Worm (Caenorhabditis elegans): ENCODE results near the gene sdz-4.
"Not testable (repeated sequence)": the region's sequence is repeated elsewhere in the genome, so short reads cannot be mapped to it uniquely, and the experiment has no call there.

Gene sdz-4

ce11 chrII:966962-967361 lies 8.2 kb downstream of the sdz-4 start, which contains the start of gene fbxc-18:
Gene fbxc-18, minus strand, starts transcription at chrII:967062.
- TF ChIP-seq flt-1 (GFP tag; IDR thresholded peaks at IDR 0.05); ceh-13 (GFP tag; optimal IDR thresholded peaks at IDR 0.05); tra-4 (tag; optimal IDR thresholded peaks at IDR 0.05): not testable (repeated sequence)

- TF ChIP-seq tbx-11 (GFP tag; IDR thresholded peaks at IDR 0.05); tra-4 (tag; optimal IDR thresholded peaks at IDR 0.05); B0310.2 (tag; optimal IDR thresholded peaks at IDR 0.05): not testable (repeated sequence)
Observed at ce11 chrII:968106-968505, 9.4 kb downstream of the sdz-4 start, which contains the start of gene C32B5.6. Gene C32B5.6, plus strand, starts transcription at chrII:968406.

ce11 chrII:972850-973249 lies 14.1 kb downstream of the sdz-4 start, which contains the start of gene C32B5.15:
Gene C32B5.15, minus strand, starts transcription at chrII:972950.
- TF ChIP-seq B0310.2 (tag; optimal IDR thresholded peaks at IDR 0.05) (no peak), hmg-4 (GFP tag; optimal IDR thresholded peaks at IDR 0.05) (no peak), ceh-36 (tag; optimal IDR thresholded peaks at IDR 0.05) (no peak), hnd-1 (tag; optimal IDR thresholded peaks at IDR 0.05) (no peak), ceh-13 (GFP tag; optimal IDR thresholded peaks at IDR 0.05) (no peak), flt-1 (GFP tag; IDR thresholded peaks at IDR 0.05) (no peak), aly-1 (tag; optimal IDR thresholded peaks at IDR 0.05) (no peak), pes-1 (GFP tag; IDR thresholded peaks at IDR 0.05) (no peak), ama-1 (optimal IDR thresholded peaks at IDR 0.05) (no peak), scrt-1 (GFP tag; IDR thresholded peaks at IDR 0.05) (no peak), F13C5.2 (tag; optimal IDR thresholded peaks at IDR 0.05) (no peak), ets-7 (tag; optimal IDR thresholded peaks at IDR 0.05) (no peak)

ce11 chrII:973999-974398 lies 15.3 kb downstream of the sdz-4 start, which contains the start of gene fbxc-14:
Gene fbxc-14, plus strand, starts transcription at chrII:974299.
- no peak for TF ChIP-seq tra-4 (tag; optimal IDR thresholded peaks at IDR 0.05)
- TF ChIP-seq tbx-37 (GFP tag; conservative IDR thresholded peaks at IDR 0.05), result no peak

- TF ChIP-seq hmg-4 (GFP tag; optimal IDR thresholded peaks at IDR 0.05) (no peak), aly-1 (tag; optimal IDR thresholded peaks at IDR 0.05) (no peak), ceh-13 (GFP tag; optimal IDR thresholded peaks at IDR 0.05) (no peak), flt-1 (GFP tag; IDR thresholded peaks at IDR 0.05) (no peak), F13C5.2 (tag; optimal IDR thresholded peaks at IDR 0.05) (no peak), hnd-1 (tag; optimal IDR thresholded peaks at IDR 0.05) (no peak), sea-1 (GFP tag; conservative IDR thresholded peaks at IDR 0.05) (no peak), ceh-36 (tag; optimal IDR thresholded peaks at IDR 0.05) (no peak), B0310.2 (tag; optimal IDR thresholded peaks at IDR 0.05) (no peak), tbx-37 (GFP tag; conservative IDR thresholded peaks at IDR 0.05) (no peak), ama-1 (optimal IDR thresholded peaks at IDR 0.05) (no peak), tbx-11 (GFP tag; IDR thresholded peaks at IDR 0.05) (no peak), scrt-1 (GFP tag; IDR thresholded peaks at IDR 0.05) (no peak), hmbx-1 (tag; optimal IDR thresholded peaks at IDR 0.05) (no peak), tra-4 (tag; optimal IDR thresholded peaks at IDR 0.05) (no peak), ets-7 (tag; optimal IDR thresholded peaks at IDR 0.05) (no peak), pes-1 (GFP tag; IDR thresholded peaks at IDR 0.05) (no peak)
Observed at ce11 chrII:979135-979534, 20.4 kb downstream of the sdz-4 start, which contains the start of the genes fbxc-17 and fbxc-15. Gene fbxc-17, minus strand, starts transcription at chrII:979235. Gene fbxc-15, plus strand, starts transcription at chrII:979423.

- TF ChIP-seq tra-4 (tag; optimal IDR thresholded peaks at IDR 0.05) (no peak), tbx-37 (GFP tag; conservative IDR thresholded peaks at IDR 0.05) (no peak), hmbx-1 (tag; optimal IDR thresholded peaks at IDR 0.05) (no peak), flt-1 (GFP tag; IDR thresholded peaks at IDR 0.05) (no peak), hmg-4 (GFP tag; optimal IDR thresholded peaks at IDR 0.05) (no peak), tbx-11 (GFP tag; IDR thresholded peaks at IDR 0.05) (no peak), scrt-1 (GFP tag; IDR thresholded peaks at IDR 0.05) (no peak), sea-1 (GFP tag; conservative IDR thresholded peaks at IDR 0.05) (no peak), F13C5.2 (tag; optimal IDR thresholded peaks at IDR 0.05) (no peak), B0310.2 (tag; optimal IDR thresholded peaks at IDR 0.05) (no peak), ets-7 (tag; optimal IDR thresholded peaks at IDR 0.05) (no peak), ceh-36 (tag; optimal IDR thresholded peaks at IDR 0.05) (no peak), pes-1 (GFP tag; IDR thresholded peaks at IDR 0.05) (no peak), hnd-1 (tag; optimal IDR thresholded peaks at IDR 0.05) (no peak), ama-1 (optimal IDR thresholded peaks at IDR 0.05) (no peak), aly-1 (tag; optimal IDR thresholded peaks at IDR 0.05) (no peak)
Observed at ce11 chrII:982842-983241, 24.1 kb downstream of the sdz-4 start, which contains the start of gene srh-274. Gene srh-274, plus strand, starts transcription at chrII:983142.

ce11 chrII:985703-986102 lies 27.0 kb downstream of the sdz-4 start, which contains the start of gene fbxc-40:
Gene fbxc-40, plus strand, starts transcription at chrII:986003.
- not testable (repeated sequence) for TF ChIP-seq hmbx-1 (tag; optimal IDR thresholded peaks at IDR 0.05); B0310.2 (tag; optimal IDR thresholded peaks at IDR 0.05); sea-1 (GFP tag; conservative IDR thresholded peaks at IDR 0.05)

- TF ChIP-seq tra-4 (tag; optimal IDR thresholded peaks at IDR 0.05), result no peak
- TF ChIP-seq B0310.2 (tag; optimal IDR thresholded peaks at IDR 0.05), result no peak
- TF ChIP-seq ets-7 (tag; optimal IDR thresholded peaks at IDR 0.05), result no peak
- TF ChIP-seq ceh-13 (GFP tag; optimal IDR thresholded peaks at IDR 0.05), result no peak
Observed at ce11 chrII:988437-988836, 29.7 kb downstream of the sdz-4 start, which contains the start of gene fbxc-39. Gene fbxc-39, plus strand, starts transcription at chrII:988737.

ce11 chrII:991300-991699 lies 32.6 kb downstream of the sdz-4 start, which contains the start of gene fbxc-42:
Gene fbxc-42, plus strand, starts transcription at chrII:991600.
- TF ChIP-seq hmbx-1 (tag; optimal IDR thresholded peaks at IDR 0.05) (no peak), ama-1 (optimal IDR thresholded peaks at IDR 0.05) (no peak)

All from whole organism, early embryonic.